Worm (Caenorhabditis elegans): ENCODE measurements around the gene ifp-1.

The ifp-1 gene

ce11 chrX:9673228-9673627 lies 6.7 kb downstream of the ifp-1 start:
- TF ChIP-seq unc-62 (GFP tag; optimal IDR thresholded peaks at IDR 0.05) (no peak), ceh-83 (GFP tag; optimal IDR thresholded peaks at IDR 0.05) (no peak), mab-5 (tag; optimal IDR thresholded peaks at IDR 0.05) (no peak), pha-4 (tag; optimal IDR thresholded peaks at IDR 0.05) (no peak), nhr-237 (tag; optimal IDR thresholded peaks at IDR 0.05) (no peak), nhr-12 (tag; optimal IDR thresholded peaks at IDR 0.05) (no peak), ztf-11 (tag; optimal IDR thresholded peaks at IDR 0.05) (no peak), mls-2 (tag; optimal IDR thresholded peaks at IDR 0.05) (no peak), elt-1 (tag; optimal IDR thresholded peaks at IDR 0.05; ENCODE audit: borderline replicate concordance, insufficient read depth) (no peak), lsy-2 (tag; optimal IDR thresholded peaks at IDR 0.05) (no peak), bed-3 (GFP tag; optimal IDR thresholded peaks at IDR 0.05) (no peak), nhr-76 (tag; optimal IDR thresholded peaks at IDR 0.05) (no peak), nhr-2 (tag; optimal IDR thresholded peaks at IDR 0.05) (no peak), nhr-28 (tag; optimal IDR thresholded peaks at IDR 0.05) (no peak), hlh-1 (tag; optimal IDR thresholded peaks at IDR 0.05) (no peak), ceh-39 (tag; optimal IDR thresholded peaks at IDR 0.05) (no peak)

- TF ChIP-seq unc-120 (tag; optimal IDR thresholded peaks at IDR 0.05; ENCODE audit: poor library complexity, severe bottlenecking) (peak; percentile 33), sptf-1 (tag; optimal IDR thresholded peaks at IDR 0.05) (peak; percentile 55), ztf-11 (tag; optimal IDR thresholded peaks at IDR 0.05) (no peak), mab-5 (tag; optimal IDR thresholded peaks at IDR 0.05) (no peak), pha-4 (tag; optimal IDR thresholded peaks at IDR 0.05) (no peak), mep-1 (tag; optimal IDR thresholded peaks at IDR 0.05) (no peak), unc-62 (GFP tag; optimal IDR thresholded peaks at IDR 0.05) (peak; percentile 14)
Observed at ce11 chrX:9668554-9668953, 11.4 kb downstream of the ifp-1 start, which contains the start of gene T14B1.1. TSS of gene T14B1.1 (minus strand) at chrX:9668723.

- TF ChIP-seq zip-8 (tag; optimal IDR thresholded peaks at IDR 0.05) (no peak), ham-2 (GFP tag; optimal IDR thresholded peaks at IDR 0.05) (no peak), nhr-2 (tag; optimal IDR thresholded peaks at IDR 0.05) (no peak), ces-1 (GFP tag; optimal IDR thresholded peaks at IDR 0.05) (peak; percentile 38), elt-1 (tag; optimal IDR thresholded peaks at IDR 0.05; ENCODE audit: borderline replicate concordance, insufficient read depth) (peak; percentile 79), drap-1 (GFP tag; optimal IDR thresholded peaks at IDR 0.05) (no peak), blmp-1 (tag; optimal IDR thresholded peaks at IDR 0.05) (no peak), unc-39 (tag; optimal IDR thresholded peaks at IDR 0.05) (no peak), ceh-83 (GFP tag; optimal IDR thresholded peaks at IDR 0.05) (no peak), unc-62 (GFP tag; optimal IDR thresholded peaks at IDR 0.05) (no peak)
Observed at ce11 chrX:9667391-9667790, 12.6 kb downstream of the ifp-1 start.

ce11 chrX:9665944-9666343 lies 14.0 kb downstream of the ifp-1 start:
- TF ChIP-seq hlh-1 (tag; optimal IDR thresholded peaks at IDR 0.05): no peak
- TF ChIP-seq lsy-2 (tag; optimal IDR thresholded peaks at IDR 0.05): no peak
- no peak for TF ChIP-seq lin-13 (tag; optimal IDR thresholded peaks at IDR 0.05)
- TF ChIP-seq blmp-1 (tag; optimal IDR thresholded peaks at IDR 0.05): no peak
- no peak for TF ChIP-seq sptf-1 (tag; optimal IDR thresholded peaks at IDR 0.05)
- no peak for TF ChIP-seq ham-2 (GFP tag; optimal IDR thresholded peaks at IDR 0.05)
- TF ChIP-seq ces-1 (GFP tag; optimal IDR thresholded peaks at IDR 0.05): no peak
- TF ChIP-seq unc-39 (tag; optimal IDR thresholded peaks at IDR 0.05): no peak
- no peak for TF ChIP-seq ceh-43 (GFP tag; optimal IDR thresholded peaks at IDR 0.05)
- no peak for TF ChIP-seq flh-1 (GFP tag; optimal IDR thresholded peaks at IDR 0.05)
- TF ChIP-seq ceh-39 (tag; optimal IDR thresholded peaks at IDR 0.05): no peak

- no peak for TF ChIP-seq nhr-12 (tag; optimal IDR thresholded peaks at IDR 0.05)
- no peak for TF ChIP-seq mab-5 (tag; optimal IDR thresholded peaks at IDR 0.05)
- TF ChIP-seq snpc-4 (tag; optimal IDR thresholded peaks at IDR 0.05): no peak
- no peak for TF ChIP-seq elt-1 (tag; optimal IDR thresholded peaks at IDR 0.05; ENCODE audit: borderline replicate concordance, insufficient read depth)
- no peak for TF ChIP-seq ceh-83 (GFP tag; optimal IDR thresholded peaks at IDR 0.05)
- TF ChIP-seq sptf-1 (tag; optimal IDR thresholded peaks at IDR 0.05): no peak
- TF ChIP-seq ztf-11 (tag; optimal IDR thresholded peaks at IDR 0.05): no peak
- TF ChIP-seq unc-62 (GFP tag; optimal IDR thresholded peaks at IDR 0.05): no peak
- TF ChIP-seq nhr-237 (tag; optimal IDR thresholded peaks at IDR 0.05): no peak
- no peak for TF ChIP-seq bed-3 (GFP tag; optimal IDR thresholded peaks at IDR 0.05)
- TF ChIP-seq lsy-2 (tag; optimal IDR thresholded peaks at IDR 0.05): no peak
- TF ChIP-seq sem-2 (GFP tag; optimal IDR thresholded peaks at IDR 0.05): no peak
Observed at ce11 chrX:9656772-9657171, 23.2 kb downstream of the ifp-1 start.

Data from whole organism, mixed stage, embryonic.